Worm (Caenorhabditis elegans): ENCODE data around the gene Y43F8C.23.
A peak's percentile ranks its signal among the peaks of the same experiment; 100 is the strongest.

Y43F8C.23 gene

ce11 chrV:19674543-19674942, 37.0 kb downstream of the Y43F8C.23 start, which contains the start of gene mrp-7:
Gene mrp-7 (plus strand): TSS chrV:19674843.
- TF ChIP-seq nhr-11 (tag; optimal IDR thresholded peaks at IDR 0.05) (no peak), ama-1 (optimal IDR thresholded peaks at IDR 0.05) (no peak), crh-2 (tag; optimal IDR thresholded peaks at IDR 0.05) (no peak), mdl-1 (tag; optimal IDR thresholded peaks at IDR 0.05) (no peak), R02D3.7 (tag; optimal IDR thresholded peaks at IDR 0.05) (no peak), lsy-2 (tag; optimal IDR thresholded peaks at IDR 0.05) (no peak), egl-27 (tag; optimal IDR thresholded peaks at IDR 0.05) (no peak), blmp-1 (tag; optimal IDR thresholded peaks at IDR 0.05; ENCODE audit: insufficient read depth) (no peak), ztf-4 (tag; optimal IDR thresholded peaks at IDR 0.05) (no peak), Y55F3AM.14 (GFP tag; optimal IDR thresholded peaks at IDR 0.05) (no peak), nhr-21 (tag; optimal IDR thresholded peaks at IDR 0.05) (no peak), nhr-6 (tag; optimal IDR thresholded peaks at IDR 0.05) (no peak), sma-9 (GFP tag; optimal IDR thresholded peaks at IDR 0.05) (no peak), sma-9 (tag; optimal IDR thresholded peaks at IDR 0.05) (no peak), ZK546.5 (tag; optimal IDR thresholded peaks at IDR 0.05) (no peak), nhr-129 (tag; optimal IDR thresholded peaks at IDR 0.05) (no peak), nhr-237 (tag; optimal IDR thresholded peaks at IDR 0.05) (no peak), fos-1 (tag; optimal IDR thresholded peaks at IDR 0.05) (no peak), sma-3 (GFP tag; optimal IDR thresholded peaks at IDR 0.05) (no peak), sem-4 (tag; optimal IDR thresholded peaks at IDR 0.05) (no peak)

ce11 chrV:19673298-19673903, 38.1 kb downstream of the Y43F8C.23 start:
- TF ChIP-seq fos-1 (tag; optimal IDR thresholded peaks at IDR 0.05) (peak; percentile 50), egl-27 (tag; optimal IDR thresholded peaks at IDR 0.05) (no peak), skn-1 (tag; optimal IDR thresholded peaks at IDR 0.05) (peak; percentile 59), ceh-16 (tag; optimal IDR thresholded peaks at IDR 0.05) (no peak), lsy-2 (tag; optimal IDR thresholded peaks at IDR 0.05) (no peak), ZK546.5 (tag; optimal IDR thresholded peaks at IDR 0.05) (no peak), nhr-129 (tag; optimal IDR thresholded peaks at IDR 0.05) (no peak)

ce11 chrV:19672357-19672756, 39.2 kb downstream of the Y43F8C.23 start:
- TF ChIP-seq fos-1 (tag; optimal IDR thresholded peaks at IDR 0.05): peak; percentile 77
- TF ChIP-seq C34F6.9 (tag; optimal IDR thresholded peaks at IDR 0.05): peak; percentile 12
- TF ChIP-seq gmeb-1 (tag; optimal IDR thresholded peaks at IDR 0.05): no peak
- TF ChIP-seq skn-1 (tag; optimal IDR thresholded peaks at IDR 0.05): peak; percentile 96

- TF ChIP-seq ztf-1 (GFP tag; conservative IDR thresholded peaks at IDR 0.05) (no peak), nhr-237 (tag; optimal IDR thresholded peaks at IDR 0.05) (no peak), snpc-4 (tag; optimal IDR thresholded peaks at IDR 0.05) (no peak), nhr-23 (tag; optimal IDR thresholded peaks at IDR 0.05) (no peak), unc-55 (GFP tag; optimal IDR thresholded peaks at IDR 0.05) (no peak), lin-13 (GFP tag; optimal IDR thresholded peaks at IDR 0.05) (no peak), ceh-16 (tag; optimal IDR thresholded peaks at IDR 0.05) (no peak), ztf-4 (tag; optimal IDR thresholded peaks at IDR 0.05) (no peak), lin-11 (tag; optimal IDR thresholded peaks at IDR 0.05) (no peak), elt-3 (tag; optimal IDR thresholded peaks at IDR 0.05) (no peak), elt-1 (tag; optimal IDR thresholded peaks at IDR 0.05) (no peak), blmp-1 (tag; optimal IDR thresholded peaks at IDR 0.05; ENCODE audit: insufficient read depth) (no peak), gmeb-1 (tag; optimal IDR thresholded peaks at IDR 0.05) (no peak)
Observed at ce11 chrV:19671816-19672215, 39.7 kb downstream of the Y43F8C.23 start.

ce11 chrV:19670866-19671265, 40.7 kb downstream of the Y43F8C.23 start:
- no peak for TF ChIP-seq elt-3 (tag; optimal IDR thresholded peaks at IDR 0.05)
- no peak for TF ChIP-seq nhr-237 (tag; optimal IDR thresholded peaks at IDR 0.05)
- TF ChIP-seq nhr-6 (tag; optimal IDR thresholded peaks at IDR 0.05): no peak
- TF ChIP-seq ZK546.5 (tag; optimal IDR thresholded peaks at IDR 0.05): no peak
- no peak for TF ChIP-seq nhr-21 (tag; optimal IDR thresholded peaks at IDR 0.05)
- TF ChIP-seq blmp-1 (tag; optimal IDR thresholded peaks at IDR 0.05; ENCODE audit: insufficient read depth): no peak
- no peak for TF ChIP-seq nhr-12 (tag; optimal IDR thresholded peaks at IDR 0.05)
- no peak for TF ChIP-seq nhr-25 (tag; optimal IDR thresholded peaks at IDR 0.05)
- TF ChIP-seq sma-9 (GFP tag; optimal IDR thresholded peaks at IDR 0.05): no peak
- TF ChIP-seq sma-9 (tag; optimal IDR thresholded peaks at IDR 0.05): no peak
- TF ChIP-seq C34F6.9 (tag; optimal IDR thresholded peaks at IDR 0.05): no peak
- TF ChIP-seq unc-55 (GFP tag; optimal IDR thresholded peaks at IDR 0.05): no peak
- TF ChIP-seq unc-39 (tag; optimal IDR thresholded peaks at IDR 0.05): no peak
- no peak for TF ChIP-seq ztf-1 (GFP tag; conservative IDR thresholded peaks at IDR 0.05)
- TF ChIP-seq unc-62 (GFP tag; optimal IDR thresholded peaks at IDR 0.05): no peak
- no peak for TF ChIP-seq F13H6.1 (tag; optimal IDR thresholded peaks at IDR 0.05)
- TF ChIP-seq peb-1 (tag; optimal IDR thresholded peaks at IDR 0.05): no peak
- TF ChIP-seq elt-1 (tag; optimal IDR thresholded peaks at IDR 0.05): no peak
- no peak for TF ChIP-seq sem-4 (tag; optimal IDR thresholded peaks at IDR 0.05)
- no peak for TF ChIP-seq alr-1 (tag; optimal IDR thresholded peaks at IDR 0.05)

Measured in whole organism, L2 larva.